Worm (Caenorhabditis elegans): Measurements from ENCODE around the gene prp-9.

Gene prp-9

DNA sequence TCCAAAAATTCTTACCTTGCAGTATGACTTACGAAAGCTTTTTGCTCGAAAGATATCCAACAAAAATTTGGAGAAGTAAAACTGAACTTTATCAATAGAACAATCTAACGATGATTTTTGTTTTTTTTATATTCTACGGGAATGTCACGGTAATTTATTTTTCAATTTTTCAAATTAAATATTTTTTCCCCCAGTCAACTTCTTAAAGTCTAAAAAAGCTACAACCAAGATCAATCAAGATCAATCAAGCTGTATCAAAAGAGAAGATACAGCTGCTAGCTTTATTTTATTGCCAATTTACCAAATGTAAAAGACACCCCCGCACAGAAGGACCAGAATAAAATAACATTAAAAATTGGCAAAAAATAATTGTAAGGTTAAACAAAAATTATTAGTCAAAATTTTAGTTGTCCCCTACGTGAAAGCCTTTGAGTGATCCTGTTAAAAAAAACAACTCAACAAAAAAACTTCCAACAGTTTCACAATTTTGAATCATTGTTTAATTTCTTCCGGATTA, 49.8 kb downstream of the prp-9 start, which contains the start of the genes M05D6.1 and M05D6.3:
M05D6.1 (minus strand) TSS at position 101 of the 517 bp plus-strand sequence.
M05D6.3 (plus strand) TSS at position 467 of the 517 bp plus-strand sequence.
- TF ChIP-seq him-1 (tag; optimal IDR thresholded peaks at IDR 0.05) (no peak), dao-5 (tag; optimal IDR thresholded peaks at IDR 0.05) (no peak), W03F9.2 (tag; optimal IDR thresholded peaks at IDR 0.05) (no peak)
